Fruit fly (Drosophila melanogaster) whole organism, wandering third instar larva: ENCODE data around the gene Tmx3.

ENCODE experiments used
- CrebA ChIP-seq: fragments of 200-800 bp; sonication (Bioruptor generic); optimal IDR thresholded peaks from 2 replicates; lab custom pipeline; 2016; ENCODE audit warnings: missing biosample characterization, mild to moderate bottlenecking, missing genetic modification characterization, borderline replicate concordance
- Dfd ChIP-seq: fragments of >200 bp; optimal IDR thresholded peaks from 2 replicates; lab custom pipeline; 2017; ENCODE audit warnings: missing biosample characterization, missing genetic modification characterization
- Mio ChIP-seq: sonication (Bioruptor generic); optimal IDR thresholded peaks from 2 replicates; lab custom pipeline; 2016; ENCODE audit warnings: missing biosample characterization, missing genetic modification characterization
- br ChIP-seq: fragments of 200-800 bp; sonication (Bioruptor generic); optimal IDR thresholded peaks from 2 replicates; lab custom pipeline; 2016; ENCODE audit warnings: missing biosample characterization, missing genetic modification characterization
- brk ChIP-seq: fragments of 200-800 bp; sonication (Bioruptor generic); optimal IDR thresholded peaks from 2 replicates; lab custom pipeline; 2016; ENCODE audit warnings: missing biosample characterization, mild to moderate bottlenecking, missing genetic modification characterization

- no peak for TF ChIP-seq br (GFP tag; lab: Kevin White, UChicago)
- no peak for TF ChIP-seq CrebA
- TF ChIP-seq brk (GFP tag; lab: Kevin White, UChicago): no peak
- TF ChIP-seq Dfd (GFP tag; lab: Kevin White, UChicago): no peak
- no peak for TF ChIP-seq Mio
These were observed 28.3 kb downstream of the Tmx3 start, which contains the start of gene CG13054 for dm6 chr3L:16257118-16257627.
